Comparison of ENCODE assay signal across 5 fruit fly cellular contexts in the genomic region with DNA sequence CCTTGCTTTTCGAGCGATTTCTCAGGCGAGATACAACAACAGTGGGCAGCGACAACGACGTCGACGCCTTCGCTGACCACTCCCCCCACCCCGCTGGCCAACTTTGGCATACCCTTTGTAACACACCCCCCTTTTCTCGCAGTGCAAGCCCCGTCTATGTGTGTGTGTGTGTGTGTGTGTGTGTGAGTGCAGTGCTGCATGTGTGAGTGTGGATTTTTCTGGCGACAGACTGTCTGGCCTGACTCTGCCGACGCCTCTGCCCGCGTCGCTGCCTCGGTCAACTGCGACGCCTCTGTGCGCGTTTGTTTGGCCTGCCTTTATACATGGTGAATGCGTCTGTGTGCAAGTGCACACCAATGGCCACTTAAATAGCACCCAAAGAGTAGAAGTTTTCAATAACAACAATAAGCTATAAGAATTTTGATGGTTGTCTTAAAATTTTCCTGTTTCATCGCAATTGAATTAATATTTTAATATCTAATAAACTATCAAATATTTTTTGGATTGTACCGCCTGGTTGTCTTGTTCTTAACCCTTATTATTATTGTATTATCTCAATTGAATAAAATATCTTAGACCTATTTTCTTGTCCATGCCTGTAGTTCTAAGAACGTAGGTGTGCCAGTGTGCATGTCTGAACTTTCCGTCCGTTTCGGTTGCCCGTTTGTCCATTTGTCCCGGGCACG.
TF ChIP-seq lines count a peak whose summit lies in the region.

No protein-coding gene starts in this region.

- peak; percentile 57 for TF ChIP-seq CTCF in whole organism, embryonic (GFP tag; optimal IDR thresholded peaks at IDR 0.05; lab: Kevin White, UChicago)

TF ChIP-seq in whole organism, adult, 20 proteins besides CTCF, POLR2A, EP300 and RAD21 (continues in another document):
- peak; percentile 71 for TF ChIP-seq ovo (GFP tag; optimal IDR thresholded peaks at IDR 0.05; lab: Kevin White, UChicago)
- peak; percentile 14 for TF ChIP-seq Hr96 (GFP tag; optimal IDR thresholded peaks at IDR 0.05; lab: Kevin White, UChicago)
- peak; percentile 77 for TF ChIP-seq tj (GFP tag; optimal IDR thresholded peaks at IDR 0.05; lab: Kevin White, UChicago)
- peak; percentile 90 for TF ChIP-seq CG14711 (tag; optimal IDR thresholded peaks at IDR 0.05; lab: Kevin White, UChicago)
- no peak for TF ChIP-seq cnc (optimal IDR thresholded peaks at IDR 0.05; lab: Kevin White, UChicago)
- TF ChIP-seq Crg-1 (GFP tag; optimal IDR thresholded peaks at IDR 0.05; lab: Kevin White, UChicago): peak; percentile 78
- TF ChIP-seq kay (GFP tag; lab: Kevin White, UChicago; ENCODE audit: borderline replicate concordance): no peak
- TF ChIP-seq Mnt (GFP tag; optimal IDR thresholded peaks at IDR 0.05; lab: Kevin White, UChicago): peak; percentile 49
- peak; percentile 94 for TF ChIP-seq CG7101 (tag; optimal IDR thresholded peaks at IDR 0.05; lab: Kevin White, UChicago)
- TF ChIP-seq CG11617 (GFP tag; optimal IDR thresholded peaks at IDR 0.05; lab: Kevin White, UChicago): peak; percentile 86
- TF ChIP-seq CG5204 (GFP tag; optimal IDR thresholded peaks at IDR 0.05; lab: Kevin White, UChicago): peak; percentile 69
- TF ChIP-seq CG1620 (GFP tag; optimal IDR thresholded peaks at IDR 0.05; lab: Kevin White, UChicago): peak; percentile 54
- peak; percentile 72 for TF ChIP-seq toe (GFP tag; optimal IDR thresholded peaks at IDR 0.05; lab: Kevin White, UChicago)
- peak; percentile 93 for TF ChIP-seq CG12768 (GFP tag; optimal IDR thresholded peaks at IDR 0.05; lab: Kevin White, UChicago)
- peak; percentile 83 for TF ChIP-seq pad (GFP tag; optimal IDR thresholded peaks at IDR 0.05; lab: Kevin White, UChicago)
- TF ChIP-seq cic (GFP tag; optimal IDR thresholded peaks at IDR 0.05; lab: Kevin White, UChicago): peak; percentile 68

TF ChIP-seq in whole organism, embryonic, 481 proteins besides CTCF, POLR2A, EP300 and RAD21 (continues in another document):
- TF ChIP-seq CG18599 (GFP tag; optimal IDR thresholded peaks at IDR 0.05; lab: Kevin White, UChicago): peak; percentile 90
- no peak for TF ChIP-seq mld (GFP tag; IDR thresholded peaks at IDR 0.05; lab: Robert Waterston, UW; ENCODE audit: partially characterized antibody)
- peak; percentile 57 for TF ChIP-seq TFAM (GFP tag; optimal IDR thresholded peaks at IDR 0.05; lab: Kevin White, UChicago)
- peak; percentile 83 for TF ChIP-seq bcd (GFP tag; optimal IDR thresholded peaks at IDR 0.05; lab: Kevin White, UChicago)
- TF ChIP-seq CG3838 (GFP tag; optimal IDR thresholded peaks at IDR 0.05; lab: Kevin White, UChicago): peak; percentile 45
- TF ChIP-seq CG11456 (GFP tag; IDR thresholded peaks at IDR 0.05; lab: Robert Waterston, UW): peak; percentile 60; the same call in 2 of the 3 replicates
- peak; percentile 78 for TF ChIP-seq CrebB (tag; optimal IDR thresholded peaks at IDR 0.05; lab: Kevin White, UChicago)
- peak; percentile 93 for TF ChIP-seq CG7839 (tag; optimal IDR thresholded peaks at IDR 0.05; lab: Kevin White, UChicago)
- TF ChIP-seq lola (GFP tag; optimal IDR thresholded peaks at IDR 0.05; lab: Kevin White, UChicago): peak in 1 of 3 experiments; percentile 97
- peak; percentile 74 for TF ChIP-seq CG30020 (tag; optimal IDR thresholded peaks at IDR 0.05; lab: Kevin White, UChicago)
- TF ChIP-seq CG8478 (optimal IDR thresholded peaks at IDR 0.05; lab: Kevin White, UChicago): peak; percentile 61
- peak; percentile 77 for TF ChIP-seq Ada2b (GFP tag; IDR thresholded peaks at IDR 0.05; lab: Robert Waterston, UW)
- peak; percentile 98 for TF ChIP-seq nmo (GFP tag; optimal IDR thresholded peaks at IDR 0.05; lab: Kevin White, UChicago)
- TF ChIP-seq CG7745 (tag; optimal IDR thresholded peaks at IDR 0.05; lab: Kevin White, UChicago): peak; percentile 24
- TF ChIP-seq HLH54F (GFP tag; optimal IDR thresholded peaks at IDR 0.05; lab: Kevin White, UChicago): no peak
- peak; percentile 49 for TF ChIP-seq CG12942 (GFP tag; optimal IDR thresholded peaks at IDR 0.05; lab: Kevin White, UChicago)

TF ChIP-seq in whole organism, prepupa, 60 proteins besides CTCF, POLR2A, EP300 and RAD21 (continues in another document):
- TF ChIP-seq CG6792 (GFP tag; optimal IDR thresholded peaks at IDR 0.05; lab: Kevin White, UChicago) (peak; percentile 85), Sox14 (GFP tag; optimal IDR thresholded peaks at IDR 0.05; lab: Kevin White, UChicago) (peak; percentile 72), fkh (GFP tag; optimal IDR thresholded peaks at IDR 0.05; lab: Kevin White, UChicago) (peak; percentile 33), Ets96B (tag; optimal IDR thresholded peaks at IDR 0.05; lab: Kevin White, UChicago) (peak; percentile 93), CG11902 (GFP tag; optimal IDR thresholded peaks at IDR 0.05; lab: Kevin White, UChicago) (peak; percentile 75), Blimp-1 (GFP tag; optimal IDR thresholded peaks at IDR 0.05; lab: Kevin White, UChicago) (peak; percentile 72), topi (GFP tag; optimal IDR thresholded peaks at IDR 0.05; lab: Kevin White, UChicago) (peak; percentile 88), acj6 (GFP tag; optimal IDR thresholded peaks at IDR 0.05; lab: Kevin White, UChicago) (peak; percentile 86), svp (GFP tag; lab: Kevin White, UChicago) (peak; percentile 92), CG32006 (GFP tag; optimal IDR thresholded peaks at IDR 0.05; lab: Kevin White, UChicago) (peak; percentile 88), Hr4 (GFP tag; optimal IDR thresholded peaks at IDR 0.05; lab: Kevin White, UChicago) (peak; percentile 71), fd59A (GFP tag; optimal IDR thresholded peaks at IDR 0.05; lab: Kevin White, UChicago) (peak; percentile 86), Eip93F (GFP tag; optimal IDR thresholded peaks at IDR 0.05; lab: Kevin White, UChicago) (peak; percentile 76), CG8319 (GFP tag; optimal IDR thresholded peaks at IDR 0.05; lab: Kevin White, UChicago) (peak; percentile 69), CG10631 (GFP tag; optimal IDR thresholded peaks at IDR 0.05; lab: Kevin White, UChicago) (peak; percentile 83), eg (GFP tag; IDR thresholded peaks at IDR 0.05; lab: Robert Waterston, UW) (peak; percentile 89), CG6854 (GFP tag; optimal IDR thresholded peaks at IDR 0.05; lab: Kevin White, UChicago) (peak; percentile 92), Sox15 (GFP tag; optimal IDR thresholded peaks at IDR 0.05; lab: Kevin White, UChicago) (peak; percentile 66)

TF ChIP-seq in whole organism, pupa, 21 proteins besides CTCF, POLR2A, EP300 and RAD21 (continues in another document):
- peak; percentile 92 for TF ChIP-seq CG8301 (tag; optimal IDR thresholded peaks at IDR 0.05; lab: Kevin White, UChicago)
- TF ChIP-seq CG12605 (GFP tag; IDR thresholded peaks at IDR 0.05; lab: Robert Waterston, UW): peak; percentile 85
- TF ChIP-seq Snoo (tag; optimal IDR thresholded peaks at IDR 0.05; lab: Kevin White, UChicago): peak; percentile 78
- peak; percentile 94 for TF ChIP-seq CG9948 (tag; optimal IDR thresholded peaks at IDR 0.05; lab: Kevin White, UChicago)
- peak; percentile 74 for TF ChIP-seq Pif1A (GFP tag; optimal IDR thresholded peaks at IDR 0.05; lab: Kevin White, UChicago)
- TF ChIP-seq Ets98B (GFP tag; IDR thresholded peaks at IDR 0.05; lab: Robert Waterston, UW): peak; percentile 80
- peak; percentile 80 for TF ChIP-seq gl (tag; optimal IDR thresholded peaks at IDR 0.05; lab: Kevin White, UChicago)
- peak; percentile 60; the same call in 1 of the 2 replicates for TF ChIP-seq CG10348 (GFP tag; IDR thresholded peaks at IDR 0.05; lab: Robert Waterston, UW)
- TF ChIP-seq CG17806 (tag; optimal IDR thresholded peaks at IDR 0.05; lab: Kevin White, UChicago): peak; percentile 89
- TF ChIP-seq CG4496 (GFP tag; IDR thresholded peaks at IDR 0.05; lab: Robert Waterston, UW): peak; percentile 90
- peak; percentile 82 for TF ChIP-seq CG13204 (GFP tag; optimal IDR thresholded peaks at IDR 0.05; lab: Kevin White, UChicago)
- TF ChIP-seq D1 (tag; optimal IDR thresholded peaks at IDR 0.05; lab: Kevin White, UChicago): peak; percentile 69
- TF ChIP-seq CG32121 (GFP tag; IDR thresholded peaks at IDR 0.05; lab: Robert Waterston, UW): peak; percentile 89
- 0 out of 3 replicates have a peak, but pooled peaks have one; percentile 11 for TF ChIP-seq fd96Ca (GFP tag; IDR thresholded peaks at IDR 0.05; lab: Robert Waterston, UW)
- TF ChIP-seq CG14655 (GFP tag; optimal IDR thresholded peaks at IDR 0.05; lab: Kevin White, UChicago): peak; percentile 93
- peak; percentile 92 for TF ChIP-seq CG34367 (tag; optimal IDR thresholded peaks at IDR 0.05; lab: Kevin White, UChicago)
- peak; percentile 95 for TF ChIP-seq CG15710 (tag; optimal IDR thresholded peaks at IDR 0.05; lab: Kevin White, UChicago)
- TF ChIP-seq Pif1B (GFP tag; optimal IDR thresholded peaks at IDR 0.05; lab: Kevin White, UChicago): peak; percentile 83

TF ChIP-seq in whole organism, wandering third instar larva, 38 proteins besides CTCF, POLR2A, EP300 and RAD21 (continues in another document):
- TF ChIP-seq Hnf4 (GFP tag; optimal IDR thresholded peaks at IDR 0.05; lab: Kevin White, UChicago) (peak; percentile 60), CG9705 (GFP tag; optimal IDR thresholded peaks at IDR 0.05; lab: Kevin White, UChicago) (peak; percentile 95), dmrt93B (GFP tag; optimal IDR thresholded peaks at IDR 0.05; lab: Kevin White, UChicago) (peak; percentile 90), Hr78 (GFP tag; optimal IDR thresholded peaks at IDR 0.05; lab: Kevin White, UChicago) (no peak), CG32264 (GFP tag; optimal IDR thresholded peaks at IDR 0.05; lab: Kevin White, UChicago) (peak; percentile 56), OdsH (GFP tag; optimal IDR thresholded peaks at IDR 0.05; lab: Kevin White, UChicago) (peak; percentile 87), Rel (GFP tag; optimal IDR thresholded peaks at IDR 0.05; lab: Kevin White, UChicago) (peak; percentile 67), Rel (tag; optimal IDR thresholded peaks at IDR 0.05; lab: Kevin White, UChicago) (peak; percentile 85), fru (GFP tag; optimal IDR thresholded peaks at IDR 0.05; lab: Kevin White, UChicago) (peak; percentile 78), usp (GFP tag; optimal IDR thresholded peaks at IDR 0.05; lab: Kevin White, UChicago) (no peak), brk (GFP tag; optimal IDR thresholded peaks at IDR 0.05; lab: Kevin White, UChicago) (no peak), Dif (GFP tag; optimal IDR thresholded peaks at IDR 0.05; lab: Kevin White, UChicago; ENCODE audit: partially characterized antibody) (no peak), lola (GFP tag; optimal IDR thresholded peaks at IDR 0.05; lab: Kevin White, UChicago) (no peak), rgr (GFP tag; optimal IDR thresholded peaks at IDR 0.05; lab: Kevin White, UChicago) (peak; percentile 90), foxo (GFP tag; optimal IDR thresholded peaks at IDR 0.05; lab: Kevin White, UChicago) (peak in 1 of 2 experiments; percentile 74), Dfd (GFP tag; optimal IDR thresholded peaks at IDR 0.05; lab: Kevin White, UChicago) (peak; percentile 72), pan (optimal IDR thresholded peaks at IDR 0.05; lab: Kevin White, UChicago) (no peak), Sp1 (GFP tag; optimal IDR thresholded peaks at IDR 0.05; lab: Kevin White, UChicago) (peak; percentile 97), CrebA (GFP tag; optimal IDR thresholded peaks at IDR 0.05; lab: Kevin White, UChicago; ENCODE audit: borderline replicate concordance) (no peak), Abd-B (GFP tag; optimal IDR thresholded peaks at IDR 0.05; lab: Kevin White, UChicago) (no peak), HLH106 (tag; optimal IDR thresholded peaks at IDR 0.05; lab: Kevin White, UChicago) (peak; percentile 96)
